Worm (Caenorhabditis elegans) whole organism, L4/young adult: Measurements from ENCODE around the gene sul-3.

Experiments used
- W03F9.2 ChIP-seq: fragments of 150-350 bp; optimal IDR thresholded peaks from 2 replicates; lab custom pipeline; 2014; ENCODE audit warnings: missing biosample characterization, missing genetic modification characterization
- him-1 ChIP-seq: sonication (generic microtip); optimal IDR thresholded peaks from 2 replicates; lab custom pipeline; 2016; ENCODE audit warnings: missing genotype, missing genetic modification reagents, missing genetic modification characterization, missing compliant biosample characterization

DNA sequence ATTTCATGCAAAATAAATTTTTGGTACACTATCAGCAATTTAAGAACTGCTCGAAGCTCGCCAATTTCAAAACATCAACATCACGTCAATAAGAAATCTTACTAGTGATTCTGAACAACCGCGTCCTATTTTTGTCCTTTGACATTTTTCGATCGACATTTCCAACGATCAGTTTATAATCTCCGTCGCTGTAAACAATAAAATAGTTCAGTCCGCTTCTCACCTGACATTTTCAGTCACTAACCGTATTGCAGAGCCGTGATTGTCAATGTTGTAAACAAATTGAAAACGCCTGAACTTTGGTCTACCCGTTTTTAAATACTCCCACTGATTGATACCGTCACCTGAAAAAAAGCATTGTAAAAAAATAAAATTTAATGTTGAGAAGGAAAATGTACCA, 6.0 kb downstream of the sul-3 start:
- TF ChIP-seq him-1 = no peak
- TF ChIP-seq W03F9.2 (tag; lab: Kevin White, UChicago) = no peak
